Worm (Caenorhabditis elegans): ENCODE data around the gene spat-3.

The spat-3 gene

DNA sequence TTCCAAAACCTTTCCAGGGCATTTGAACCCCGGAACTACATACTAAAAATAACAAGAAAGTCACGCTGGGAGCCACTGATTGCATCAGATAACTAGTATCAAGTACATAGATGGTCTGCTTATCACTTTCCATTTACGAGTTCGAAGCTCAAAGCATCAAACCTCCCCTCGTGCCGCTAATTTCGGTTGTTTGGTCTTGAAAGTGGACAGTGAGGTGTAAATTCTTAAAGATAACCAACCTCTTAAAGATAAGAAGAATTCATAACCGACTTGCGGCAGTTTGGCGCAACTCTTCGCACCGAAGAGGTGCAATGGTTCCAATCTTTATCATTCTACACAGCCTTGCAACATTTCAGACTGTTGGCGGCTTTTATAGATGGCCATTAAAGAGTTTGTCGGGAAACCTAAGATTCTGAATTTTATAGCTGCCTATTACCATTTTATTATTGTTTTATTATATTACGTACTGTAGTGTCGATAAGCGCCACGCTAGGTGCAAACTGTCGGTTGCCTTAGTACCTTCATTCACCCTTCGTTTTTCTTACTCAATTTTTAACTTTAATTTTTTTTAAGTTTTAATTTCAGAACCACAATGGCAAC lies 40.9 kb downstream of the spat-3 start, which contains the start of gene amt-4 (continued):
- TF ChIP-seq nhr-42 (GFP tag; IDR thresholded peaks at IDR 0.05), result no peak
- TF ChIP-seq F44E2.7 (GFP tag; IDR thresholded peaks at IDR 0.05), result no peak
- no peak for TF ChIP-seq ceh-20 (GFP tag; IDR thresholded peaks at IDR 0.05)
- TF ChIP-seq nhr-48 (tag; optimal IDR thresholded peaks at IDR 0.05), result peak; percentile 90
- no peak for TF ChIP-seq set-16 (GFP tag; IDR thresholded peaks at IDR 0.05)
- TF ChIP-seq nhr-111 (GFP tag; optimal IDR thresholded peaks at IDR 0.05), result no peak
- TF ChIP-seq dmd-6 (GFP tag; IDR thresholded peaks at IDR 0.05), result peak; percentile 93
- TF ChIP-seq Y105C5A.15 (GFP tag; IDR thresholded peaks at IDR 0.05), result no peak
- TF ChIP-seq ama-1 (optimal IDR thresholded peaks at IDR 0.05), result no peak
- no peak for TF ChIP-seq pha-4 (GFP tag; IDR thresholded peaks at IDR 0.05)
- no peak for TF ChIP-seq pha-4 (tag; optimal IDR thresholded peaks at IDR 0.05)
- no peak for TF ChIP-seq nhr-237 (tag; optimal IDR thresholded peaks at IDR 0.05)
- TF ChIP-seq skn-1 (tag; optimal IDR thresholded peaks at IDR 0.05), result no peak
- TF ChIP-seq tag-97 (GFP tag; IDR thresholded peaks at IDR 0.05), result no peak
- TF ChIP-seq dmd-8 (GFP tag; IDR thresholded peaks at IDR 0.05), result no peak
- no peak for TF ChIP-seq lim-7 (GFP tag; IDR thresholded peaks at IDR 0.05)
- peak; percentile 99 for TF ChIP-seq php-3 (GFP tag; IDR thresholded peaks at IDR 0.05)
- TF ChIP-seq ceh-82 (tag; optimal IDR thresholded peaks at IDR 0.05), result no peak
- no peak for TF ChIP-seq T20F7.1 (GFP tag; optimal IDR thresholded peaks at IDR 0.05)
- no peak for TF ChIP-seq hif-1 (tag; optimal IDR thresholded peaks at IDR 0.05)
- no peak for TF ChIP-seq lin-1 (GFP tag; IDR thresholded peaks at IDR 0.05)
- TF ChIP-seq nhr-102 (tag; optimal IDR thresholded peaks at IDR 0.05), result peak; percentile 61
- no peak for TF ChIP-seq F26F4.8 (GFP tag; conservative IDR thresholded peaks at IDR 0.05)
- no peak for TF ChIP-seq nhr-6 (tag; optimal IDR thresholded peaks at IDR 0.05)
- TF ChIP-seq ceh-28 (tag; optimal IDR thresholded peaks at IDR 0.05), result no peak
- TF ChIP-seq unc-39 (tag; optimal IDR thresholded peaks at IDR 0.05), result no peak
- no peak for TF ChIP-seq nhr-41 (GFP tag; IDR thresholded peaks at IDR 0.05)
- TF ChIP-seq F49E8.2 (tag; optimal IDR thresholded peaks at IDR 0.05; ENCODE audit: borderline replicate concordance), result no peak
- TF ChIP-seq zip-2 (tag; optimal IDR thresholded peaks at IDR 0.05), result no peak
- no peak for TF ChIP-seq ztf-11 (tag; optimal IDR thresholded peaks at IDR 0.05)
- TF ChIP-seq arid-1 (GFP tag; conservative IDR thresholded peaks at IDR 0.05), result no peak
- no peak for TF ChIP-seq daf-8 (GFP tag; IDR thresholded peaks at IDR 0.05)
- no peak for TF ChIP-seq lin-39 (tag; optimal IDR thresholded peaks at IDR 0.05)
- TF ChIP-seq zag-1 (tag; optimal IDR thresholded peaks at IDR 0.05), result no peak
- peak; percentile 45 for TF ChIP-seq nhr-10 (tag; optimal IDR thresholded peaks at IDR 0.05)
- TF ChIP-seq D1046.2 (GFP tag; IDR thresholded peaks at IDR 0.05), result no peak
- peak; percentile 92 for TF ChIP-seq pqm-1 (tag; optimal IDR thresholded peaks at IDR 0.05)
- no peak for TF ChIP-seq nhr-76 (tag; optimal IDR thresholded peaks at IDR 0.05)
- no peak for TF ChIP-seq Y5F2A.4 (GFP tag; optimal IDR thresholded peaks at IDR 0.05)
- no peak for TF ChIP-seq lin-38 (GFP tag; IDR thresholded peaks at IDR 0.05)
- TF ChIP-seq cey-2 (tag; optimal IDR thresholded peaks at IDR 0.05; ENCODE audit: borderline replicate concordance, insufficient read depth), result no peak
- no peak for TF ChIP-seq lsy-2 (tag; optimal IDR thresholded peaks at IDR 0.05)
- TF ChIP-seq zip-11 (GFP tag; IDR thresholded peaks at IDR 0.05), result no peak
- no peak for TF ChIP-seq daf-16 (GFP tag; optimal IDR thresholded peaks at IDR 0.05)
- TF ChIP-seq daf-16 (tag; optimal IDR thresholded peaks at IDR 0.05), result peak; percentile 88
- peak; percentile 48; the same call in 1 of the 2 replicates for TF ChIP-seq tra-1 (GFP tag; IDR thresholded peaks at IDR 0.05)
- TF ChIP-seq lin-15B (tag; optimal IDR thresholded peaks at IDR 0.05), result no peak
- TF ChIP-seq mdt-29 (GFP tag; IDR thresholded peaks at IDR 0.05), result no peak
- peak; percentile 52 for TF ChIP-seq hlh-30 (tag; optimal IDR thresholded peaks at IDR 0.05; ENCODE audit: insufficient read depth)
- TF ChIP-seq aha-1 (tag), result peak; percentile 84
- TF ChIP-seq mxl-2 (GFP tag; conservative IDR thresholded peaks at IDR 0.05), result no peak
- no peak for TF ChIP-seq spr-1 (tag; optimal IDR thresholded peaks at IDR 0.05)
- TF ChIP-seq egl-27 (tag; optimal IDR thresholded peaks at IDR 0.05), result no peak
